Fruit fly (Drosophila melanogaster): Measurements from ENCODE around the gene CG32500.

The CG32500 gene

dm6 chrX:21593907-21594306, 29.6 kb downstream of the CG32500 start (continued):
- peak; percentile 50 for TF ChIP-seq CG11723 (GFP tag; optimal IDR thresholded peaks at IDR 0.05)
- no peak for TF ChIP-seq Dbx (GFP tag; IDR thresholded peaks at IDR 0.05)
- TF ChIP-seq nmo (GFP tag; optimal IDR thresholded peaks at IDR 0.05), result peak; percentile 91
- no peak for TF ChIP-seq Dp (GFP tag; optimal IDR thresholded peaks at IDR 0.05)
- peak; percentile 52 for TF ChIP-seq Bteb2 (GFP tag; optimal IDR thresholded peaks at IDR 0.05)
- peak; percentile 79 for TF ChIP-seq mam (GFP tag; optimal IDR thresholded peaks at IDR 0.05)
- peak in 1 of 2 experiments; percentile 43 for TF ChIP-seq Eip74EF (GFP tag; optimal IDR thresholded peaks at IDR 0.05)
- TF ChIP-seq Xbp1 (GFP tag; optimal IDR thresholded peaks at IDR 0.05), result peak; percentile 86
- no peak for TF ChIP-seq CkIIα-i1 (GFP tag; IDR thresholded peaks at IDR 0.05)
- TF ChIP-seq CG14860 (GFP tag; IDR thresholded peaks at IDR 0.05; ENCODE audit: partially characterized antibody), result no peak
- TF ChIP-seq NC2α (GFP tag; optimal IDR thresholded peaks at IDR 0.05), result peak; percentile 56
- peak; percentile 53 for TF ChIP-seq odd (GFP tag; optimal IDR thresholded peaks at IDR 0.05)
- TF ChIP-seq CG9437 (GFP tag; optimal IDR thresholded peaks at IDR 0.05), result peak; percentile 50
- TF ChIP-seq Sin3A (optimal IDR thresholded peaks at IDR 0.05), result no peak
- TF ChIP-seq CG13296 (GFP tag; optimal IDR thresholded peaks at IDR 0.05), result peak; percentile 46
- peak; percentile 50 for TF ChIP-seq CG9876 (GFP tag; optimal IDR thresholded peaks at IDR 0.05)
- no peak for TF ChIP-seq CG15479 (GFP tag; optimal IDR thresholded peaks at IDR 0.05)
- peak; percentile 32 for TF ChIP-seq CG14965 (GFP tag; optimal IDR thresholded peaks at IDR 0.05; ENCODE audit: borderline replicate concordance)
- TF ChIP-seq onecut (GFP tag; IDR thresholded peaks at IDR 0.05), result peak; percentile 79
- peak; percentile 80 for TF ChIP-seq CG17802 (tag; optimal IDR thresholded peaks at IDR 0.05)
- peak; percentile 91 for TF ChIP-seq CG4424 (GFP tag; optimal IDR thresholded peaks at IDR 0.05)
- TF ChIP-seq CG17186 (GFP tag; optimal IDR thresholded peaks at IDR 0.05), result peak; percentile 63
- no peak; the same call in 1 of the 2 replicates for TF ChIP-seq CG32767 (GFP tag; IDR thresholded peaks at IDR 0.05)
- no peak for TF ChIP-seq gsb (GFP tag; IDR thresholded peaks at IDR 0.05)
- TF ChIP-seq Rx (GFP tag; IDR thresholded peaks at IDR 0.05), result peak; percentile 75
- peak; percentile 11 for TF ChIP-seq vfl (GFP tag; optimal IDR thresholded peaks at IDR 0.05)
- peak; percentile 59 for TF ChIP-seq CG3163 (GFP tag; optimal IDR thresholded peaks at IDR 0.05)
- peak; percentile 79 for TF ChIP-seq CG7786 (GFP tag; optimal IDR thresholded peaks at IDR 0.05)
- peak; percentile 87 for TF ChIP-seq Sox102F (GFP tag; optimal IDR thresholded peaks at IDR 0.05)
- peak; percentile 33 for TF ChIP-seq sima (GFP tag; optimal IDR thresholded peaks at IDR 0.05)
- TF ChIP-seq CG12942 (GFP tag; optimal IDR thresholded peaks at IDR 0.05), result peak; percentile 74
- TF ChIP-seq chif (GFP tag; optimal IDR thresholded peaks at IDR 0.05), result peak; percentile 84 to 90
- peak; percentile 69 for TF ChIP-seq CG12236 (GFP tag; optimal IDR thresholded peaks at IDR 0.05)
- peak; percentile 49 for TF ChIP-seq Sry-β (GFP tag; optimal IDR thresholded peaks at IDR 0.05)
- peak; percentile 19 for TF ChIP-seq schlank (tag; optimal IDR thresholded peaks at IDR 0.05)
- TF ChIP-seq grn (GFP tag; optimal IDR thresholded peaks at IDR 0.05), result no peak
- peak; percentile 64 for TF ChIP-seq CG3407 (GFP tag; optimal IDR thresholded peaks at IDR 0.05)
- TF ChIP-seq CG17568 (GFP tag; optimal IDR thresholded peaks at IDR 0.05), result peak; percentile 52
- peak; percentile 77 for TF ChIP-seq CG14667 (GFP tag; IDR thresholded peaks at IDR 0.05)
- peak; percentile 52 for TF ChIP-seq CG13123 (GFP tag; optimal IDR thresholded peaks at IDR 0.05)
- peak; percentile 47 for TF ChIP-seq Elba2 (GFP tag; optimal IDR thresholded peaks at IDR 0.05)
- TF ChIP-seq gcm2 (GFP tag; optimal IDR thresholded peaks at IDR 0.05), result no peak
- peak; percentile 90 for TF ChIP-seq tin (GFP tag; optimal IDR thresholded peaks at IDR 0.05)
- peak; percentile 49 for TF ChIP-seq cwo (GFP tag; optimal IDR thresholded peaks at IDR 0.05)
- peak; percentile 75 for TF ChIP-seq Sox100B (GFP tag; optimal IDR thresholded peaks at IDR 0.05)
- TF ChIP-seq Bdp1 (GFP tag; optimal IDR thresholded peaks at IDR 0.05), result peak; percentile 47
- TF ChIP-seq CG11085 (GFP tag; IDR thresholded peaks at IDR 0.05), result 0 out of 2 replicates have a peak, but pooled peaks have one; percentile 13
- peak; percentile 58 for TF ChIP-seq Atf-2 (GFP tag; optimal IDR thresholded peaks at IDR 0.05)
- peak; percentile 66 for TF ChIP-seq Max (GFP tag; optimal IDR thresholded peaks at IDR 0.05)
- TF ChIP-seq sr (GFP tag; IDR thresholded peaks at IDR 0.05), result peak; percentile 55; the same call in 2 of the 3 replicates
- TF ChIP-seq Doc3 (GFP tag; IDR thresholded peaks at IDR 0.05; ENCODE audit: partially characterized antibody), result no peak

All from whole organism, embryonic.